Worm (Caenorhabditis elegans) whole organism, young adult: Measurements from ENCODE around the gene ZK666.1.
"Not testable (repeated sequence)": the region's sequence is repeated elsewhere in the genome, so short reads cannot be mapped to it uniquely, and the experiment has no call there.

Source experiments
- C06A6.2 ChIP-seq: fragments of 200-800 bp; sonication (Bioruptor generic); conservative IDR thresholded peaks from 2 replicates; pipeline ENCODE4 v1.3.6; 2022; ENCODE audit warnings: missing genetic modification characterization, missing compliant biosample characterization
- C17E4.6 ChIP-seq: fragments of 200-800 bp; sonication (Bioruptor generic); IDR thresholded peaks from 2 replicates; pipeline ENCODE4 v1.3.6; 2022; ENCODE audit warnings: missing genetic modification reagents, missing genetic modification characterization, missing compliant biosample characterization
- F10E7.11 ChIP-seq: sonication (generic microtip); optimal IDR thresholded peaks from 2 replicates; lab custom pipeline; 2017; ENCODE audit warnings: mild to moderate bottlenecking, missing genetic modification characterization, moderate library complexity, missing compliant biosample characterization
- efl-1 ChIP-seq: fragments of 150-350 bp; optimal IDR thresholded peaks from 2 replicates; lab custom pipeline; 2014; ENCODE audit warnings: missing biosample characterization, missing genetic modification reagents, missing genetic modification characterization
- mcd-1 ChIP-seq: fragments of 200-800 bp; sonication (Bioruptor generic); IDR thresholded peaks from 2 replicates; pipeline ENCODE4 v1.3.6; 2022; ENCODE audit warnings: missing genetic modification reagents, missing genetic modification characterization, missing compliant biosample characterization
- mes-4 ChIP-seq: sonication (generic microtip); optimal IDR thresholded peaks from 2 replicates; lab custom pipeline; 2016; ENCODE audit warnings: missing genotype, missing genetic modification characterization, missing compliant biosample characterization
- mxl-1 ChIP-seq: sonication (generic microtip); optimal IDR thresholded peaks from 2 replicates; lab custom pipeline; 2016; ENCODE audit warnings: missing genetic modification characterization, missing compliant biosample characterization
- pha-4 ChIP-seq: fragments of 150-350 bp; sonication (generic microtip); optimal IDR thresholded peaks from 2 replicates; lab custom pipeline; 2014; ENCODE audit warnings: missing biosample characterization, missing genetic modification reagents, missing genetic modification characterization
- sptf-2 ChIP-seq: fragments of 200-800 bp; sonication (Bioruptor generic); optimal IDR thresholded peaks from 2 replicates; lab custom pipeline; 2018; ENCODE audit warnings: mild to moderate bottlenecking, missing genetic modification characterization, missing compliant biosample characterization

DNA sequence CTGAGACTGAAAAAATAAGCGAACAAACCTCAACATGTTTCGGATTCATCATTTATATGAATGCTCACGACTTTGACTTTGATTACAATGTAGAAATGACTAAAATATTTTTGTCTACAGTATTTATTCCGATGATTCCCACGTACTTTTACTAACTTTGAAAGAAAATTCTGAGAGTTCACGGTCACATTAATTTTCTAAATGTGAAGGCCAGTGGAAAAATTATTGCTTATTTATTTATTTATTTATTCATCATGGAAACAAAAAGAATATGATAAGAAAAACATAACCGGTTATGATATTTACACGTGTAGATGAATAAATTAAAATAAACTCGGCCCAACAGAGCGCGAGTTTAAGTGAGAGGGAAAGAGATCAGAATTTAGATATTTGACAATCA, 21.9 kb upstream of the ZK666.1 start, which contains the start of gene ZK666.8:
- TF ChIP-seq mxl-1 (tag; lab: Kevin White, UChicago); mcd-1 (GFP tag; lab: Robert Waterston, UW); C17E4.6 (GFP tag; lab: Robert Waterston, UW); efl-1 (GFP tag; lab: Kevin White, UChicago); sptf-2 (GFP tag; lab: Kevin White, UChicago); pha-4 (tag; lab: Kevin White, UChicago); mes-4 (tag; lab: Kevin White, UChicago); C06A6.2 (GFP tag; lab: Robert Waterston, UW); F10E7.11: not testable (repeated sequence)
